Fruit fly (Drosophila melanogaster): ENCODE data around the gene c11.1.

Gene c11.1

DNA sequence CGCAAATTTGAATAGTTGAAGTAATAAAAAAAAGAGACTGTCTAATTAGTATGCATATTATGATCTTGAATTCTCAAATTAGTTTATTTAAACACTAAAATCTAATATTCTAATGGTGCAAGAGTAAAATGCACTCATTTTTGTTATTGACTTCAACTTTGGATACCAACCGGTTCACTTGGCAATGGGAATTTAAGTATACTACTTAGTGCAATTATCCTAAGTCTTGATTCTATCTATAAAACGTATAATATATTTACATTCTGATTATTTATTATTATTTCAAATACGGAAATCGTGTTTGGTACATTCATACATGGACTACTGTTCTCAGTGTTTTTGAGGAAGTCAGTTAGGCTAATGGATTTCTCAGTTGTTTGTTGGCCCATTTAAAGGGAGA, 56.1 kb downstream of the c11.1 start, which contains the start of gene Gr8a:
Gr8a (plus strand) TSS at position 301 of the 400 bp plus-strand sequence.
- no peak for TF ChIP-seq CG17801 (GFP tag; optimal IDR thresholded peaks at IDR 0.05; ENCODE audit: partially characterized antibody)

Measured in ovary, adult (tissue).